Worm (Caenorhabditis elegans) whole organism, L1 larva: ENCODE data around the gene fip-1.

Experiments
- C04F5.9 ChIP-seq: sonication (generic microtip); optimal IDR thresholded peaks from 2 replicates; lab custom pipeline; 2016; ENCODE audit warnings: missing genetic modification characterization, missing compliant biosample characterization
- C16A3.4 ChIP-seq: fragments of 150-350 bp; optimal IDR thresholded peaks from 2 replicates; lab custom pipeline; 2014; ENCODE audit warnings: missing biosample characterization, missing genetic modification characterization
- F16B12.6 ChIP-seq: fragments of 150-350 bp; optimal IDR thresholded peaks from 2 replicates; lab custom pipeline; 2014; ENCODE audit warnings: missing biosample characterization, missing genetic modification characterization
- Y116A8C.19 ChIP-seq: sonication (generic microtip); optimal IDR thresholded peaks from 2 replicates; lab custom pipeline; 2016; ENCODE audit warnings: missing compliant biosample characterization, missing genetic modification characterization, borderline replicate concordance
- blmp-1 ChIP-seq: fragments of 150-350 bp; optimal IDR thresholded peaks from 2 replicates; lab custom pipeline; 2014; ENCODE audit warnings: missing biosample characterization, missing genetic modification characterization
- ceh-63 ChIP-seq: fragments of 200-800 bp; sonication (Bioruptor generic); optimal IDR thresholded peaks from 2 replicates; lab custom pipeline; 2018; ENCODE audit warnings: mild to moderate bottlenecking, missing genetic modification characterization, missing compliant biosample characterization
- ceh-88 ChIP-seq: fragments of 200-800 bp; sonication (Bioruptor generic); IDR thresholded peaks from 2 replicates; pipeline ENCODE4 v1.3.6; 2022; ENCODE audit warnings: missing genetic modification characterization, missing compliant biosample characterization
- dsc-1 ChIP-seq: sonication (generic microtip); optimal IDR thresholded peaks from 2 replicates; lab custom pipeline; 2016; ENCODE audit warnings: mild to moderate bottlenecking, missing genetic modification characterization, missing compliant biosample characterization
- efl-1 ChIP-seq, 4 experiments: fragments of 150-350 bp; optimal IDR thresholded peaks in 3 of 4; peaks in 1 of 4; 1 replicate in 1 of 4; 2 replicates in 3 of 4; lab custom pipeline; 2014; ENCODE audit warnings: missing biosample characterization in 2 of 4, missing genetic modification characterization in 2 of 4, missing genetic modification reagents in 2 of 4
- ets-5 ChIP-seq: fragments of 200-800 bp; sonication (Bioruptor generic); IDR thresholded peaks from 2 replicates; pipeline ENCODE4 v1.3.6; 2022; ENCODE audit warnings: missing genetic modification characterization, missing compliant biosample characterization
- fkh-10 ChIP-seq: sonication (generic microtip); optimal IDR thresholded peaks from 2 replicates; lab custom pipeline; 2017; ENCODE audit warnings: missing biosample characterization, missing genetic modification reagents, missing genetic modification characterization
- fkh-8 ChIP-seq: sonication (generic microtip); optimal IDR thresholded peaks from 2 replicates; lab custom pipeline; 2016; ENCODE audit warnings: mild to moderate bottlenecking, missing genetic modification characterization, missing compliant biosample characterization
- fos-1 ChIP-seq: fragments of 150-350 bp; optimal IDR thresholded peaks from 2 replicates; lab custom pipeline; 2014; ENCODE audit warnings: missing biosample characterization, missing genetic modification characterization
- hpl-2 ChIP-seq: fragments of 150-350 bp; optimal IDR thresholded peaks from 2 replicates; lab custom pipeline; 2014; ENCODE audit warnings: missing biosample characterization, missing genetic modification reagents, missing genetic modification characterization
- irx-1 ChIP-seq: sonication (generic microtip); optimal IDR thresholded peaks from 2 replicates; lab custom pipeline; 2016; ENCODE audit warnings: missing genetic modification characterization, missing compliant biosample characterization
- lin-15B ChIP-seq: fragments of 150-350 bp; sonication (generic microtip); optimal IDR thresholded peaks from 3 replicates; lab custom pipeline; 2014; ENCODE audit warnings: missing biosample characterization, missing genetic modification characterization
- lin-35 ChIP-seq, 2 experiments: fragments of 150-350 bp; optimal IDR thresholded peaks; 2 replicates each; lab custom pipeline; 2014; ENCODE audit warnings: missing biosample characterization in 2 of 2, missing genetic modification characterization in 2 of 2, missing genetic modification reagents in 2 of 2
- lin-39 ChIP-seq: fragments of 150-350 bp; optimal IDR thresholded peaks from 2 replicates; lab custom pipeline; 2014; ENCODE audit warnings: missing biosample characterization, missing genetic modification reagents, missing genetic modification characterization
- mdl-1 ChIP-seq, 2 experiments: fragments of 150-350 bp; optimal IDR thresholded peaks; 2 replicates each; lab custom pipeline; 2014 to 2017; ENCODE audit warnings: missing biosample characterization in 2 of 2, missing genetic modification characterization in 2 of 2, inconsistent platforms in 1 of 2
- nhr-12 ChIP-seq: sonication (generic microtip); optimal IDR thresholded peaks from 2 replicates; lab custom pipeline; 2017; ENCODE audit warnings: missing biosample characterization, missing genetic modification characterization
- nhr-19 ChIP-seq: fragments of 200-800 bp; sonication (Bioruptor generic); conservative IDR thresholded peaks from 2 replicates; pipeline ENCODE4 v1.3.6; 2022; ENCODE audit warnings: missing genetic modification characterization, missing compliant biosample characterization
- nhr-47 ChIP-seq: sonication (generic microtip); optimal IDR thresholded peaks from 2 replicates; lab custom pipeline; 2016; ENCODE audit warnings: mild to moderate bottlenecking, missing genetic modification characterization, moderate library complexity, missing compliant biosample characterization
- nhr-71 ChIP-seq: sonication (generic microtip); optimal IDR thresholded peaks from 2 replicates; lab custom pipeline; 2016; ENCODE audit warnings: mild to moderate bottlenecking, missing genetic modification characterization, moderate library complexity, missing compliant biosample characterization
- nhr-85 ChIP-seq: sonication (generic microtip); peaks from one replicate; lab custom pipeline; 2016; ENCODE audit warnings: missing genetic modification characterization, inconsistent platforms, missing compliant biosample characterization
- nhr-90 ChIP-seq: sonication (generic microtip); optimal IDR thresholded peaks from 2 replicates; lab custom pipeline; 2016; ENCODE audit warnings: mild to moderate bottlenecking, missing genetic modification characterization, missing compliant biosample characterization; ENCODE audit not compliant: poor library complexity
- pag-3 ChIP-seq: sonication (generic microtip); optimal IDR thresholded peaks from 2 replicates; lab custom pipeline; 2017; ENCODE audit warnings: missing genetic modification characterization, mild to moderate bottlenecking, missing compliant biosample characterization, antibody characterized with exemption, borderline replicate concordance; ENCODE audit not compliant: insufficient read depth
- rnt-1 ChIP-seq: sonication (generic microtip); optimal IDR thresholded peaks from 2 replicates; lab custom pipeline; 2016; ENCODE audit warnings: mild to moderate bottlenecking, missing genetic modification characterization, moderate library complexity, missing compliant biosample characterization
- skn-1 ChIP-seq: fragments of 150-350 bp; optimal IDR thresholded peaks from 2 replicates; lab custom pipeline; 2014; ENCODE audit warnings: missing biosample characterization, missing genetic modification characterization
- snu-23 ChIP-seq: sonication (generic microtip); optimal IDR thresholded peaks from 2 replicates; lab custom pipeline; 2016; ENCODE audit warnings: missing genetic modification characterization, missing compliant biosample characterization
- sup-37 ChIP-seq: fragments of 200-800 bp; sonication (Bioruptor generic); optimal IDR thresholded peaks from 2 replicates; lab custom pipeline; 2018; ENCODE audit warnings: mild to moderate bottlenecking, missing genetic modification characterization, missing compliant biosample characterization
- tbx-2 ChIP-seq: sonication (generic microtip); optimal IDR thresholded peaks from 2 replicates; lab custom pipeline; 2016; ENCODE audit warnings: missing genetic modification characterization, missing compliant biosample characterization
- tlp-1 ChIP-seq: fragments of 150-350 bp; optimal IDR thresholded peaks from 2 replicates; lab custom pipeline; 2014; ENCODE audit warnings: missing biosample characterization, missing genetic modification characterization
- vab-15 ChIP-seq: sonication (generic microtip); optimal IDR thresholded peaks from 2 replicates; lab custom pipeline; 2017; ENCODE audit warnings: missing genotype, mild to moderate bottlenecking, missing genetic modification characterization, missing compliant biosample characterization
- xbp-1 ChIP-seq: sonication (generic microtip); optimal IDR thresholded peaks from 2 replicates; lab custom pipeline; 2016; ENCODE audit warnings: missing genetic modification characterization, missing compliant biosample characterization
- zip-4 ChIP-seq: fragments of 200-800 bp; sonication (Bioruptor generic); optimal IDR thresholded peaks from 2 replicates; lab custom pipeline; 2018; ENCODE audit warnings: mild to moderate bottlenecking, missing genetic modification characterization, moderate library complexity, missing compliant biosample characterization
- ztf-11 ChIP-seq, 2 experiments: sonication (generic microtip); optimal IDR thresholded peaks; 2 replicates each; lab custom pipeline; 2016 to 2017; ENCODE audit warnings: missing genetic modification characterization in 2 of 2, missing biosample characterization in 1 of 2, missing compliant biosample characterization in 1 of 2
- ztf-4 ChIP-seq: fragments of 150-350 bp; optimal IDR thresholded peaks from 2 replicates; lab custom pipeline; 2014; ENCODE audit warnings: missing biosample characterization, missing genetic modification characterization

fip-1 gene

ce11 chrIII:8639188-8639795, at the start of gene fip-1:
Gene fip-1, plus strand, starts transcription at chrIII:8639745.
- peak; percentile 22 for TF ChIP-seq nhr-71
- peak in 1 of 2 experiments; percentile 29 for TF ChIP-seq lin-35 (GFP tag; optimal IDR thresholded peaks at IDR 0.05; lab: Kevin White, UChicago)
- TF ChIP-seq efl-1 (optimal IDR thresholded peaks at IDR 0.05; lab: Kevin White, UChicago): no peak
- TF ChIP-seq efl-1 (GFP tag; optimal IDR thresholded peaks at IDR 0.05 in 1 of 2; lab: Kevin White, UChicago): peak in 1 of 2 experiments; percentile 87
- TF ChIP-seq snu-23 (GFP tag; lab: Kevin White, UChicago): peak; percentile 0
- no peak for TF ChIP-seq dsc-1 (tag; lab: Kevin White, UChicago)
- TF ChIP-seq irx-1 (tag; lab: Kevin White, UChicago): no peak
- no peak for TF ChIP-seq lin-39 (tag; lab: Kevin White, UChicago)

ce11 chrIII:8590882-8591281, 48.7 kb upstream of the fip-1 start, which contains the start of gene fipr-16:
Gene fipr-16, minus strand, starts transcription at chrIII:8590982.
- no peak for TF ChIP-seq C16A3.4 (tag; lab: Kevin White, UChicago)
- no peak for TF ChIP-seq ets-5 (GFP tag; lab: Robert Waterston, UW)
- no peak for TF ChIP-seq nhr-90 (tag; lab: Kevin White, UChicago)
- TF ChIP-seq fos-1 (tag; lab: Kevin White, UChicago): no peak
- no peak for TF ChIP-seq dsc-1 (tag; lab: Kevin White, UChicago)
- no peak for TF ChIP-seq hpl-2 (GFP tag; lab: Kevin White, UChicago)
- no peak for TF ChIP-seq nhr-12 (tag; lab: Kevin White, UChicago)
- no peak for TF ChIP-seq ceh-88 (GFP tag; lab: Robert Waterston, UW)
- TF ChIP-seq nhr-85 (tag; lab: Kevin White, UChicago): no peak
- TF ChIP-seq skn-1 (tag; lab: Kevin White, UChicago): no peak
- no peak for TF ChIP-seq ceh-63 (GFP tag; lab: Kevin White, UChicago)
- no peak for TF ChIP-seq Y116A8C.19 (tag; lab: Kevin White, UChicago)
- no peak for TF ChIP-seq blmp-1 (tag; lab: Kevin White, UChicago)
- TF ChIP-seq mdl-1 (tag; optimal IDR thresholded peaks at IDR 0.05; lab: Kevin White, UChicago): no peak
- TF ChIP-seq vab-15 (tag; lab: Kevin White, UChicago): no peak

- no peak for TF ChIP-seq pag-3 (tag; lab: Kevin White, UChicago)
- no peak for TF ChIP-seq fkh-8 (tag; lab: Kevin White, UChicago)
- TF ChIP-seq efl-1 (optimal IDR thresholded peaks at IDR 0.05; lab: Kevin White, UChicago): no peak
- no peak for TF ChIP-seq efl-1 (GFP tag; optimal IDR thresholded peaks at IDR 0.05 in 1 of 2; lab: Kevin White, UChicago)
- TF ChIP-seq ztf-4 (tag; lab: Kevin White, UChicago): no peak
- TF ChIP-seq nhr-19: no peak
- TF ChIP-seq C04F5.9: no peak
- TF ChIP-seq tbx-2 (tag; lab: Kevin White, UChicago): no peak
- no peak for TF ChIP-seq fkh-10 (GFP tag; lab: Kevin White, UChicago)
- TF ChIP-seq zip-4 (GFP tag; lab: Kevin White, UChicago): no peak
- no peak for TF ChIP-seq xbp-1 (tag; lab: Kevin White, UChicago)
- TF ChIP-seq ceh-88 (GFP tag; lab: Robert Waterston, UW): no peak
- TF ChIP-seq F16B12.6 (tag; lab: Kevin White, UChicago): no peak
- no peak for TF ChIP-seq nhr-90 (tag; lab: Kevin White, UChicago)
- TF ChIP-seq rnt-1 (tag; lab: Kevin White, UChicago): no peak
- TF ChIP-seq nhr-47 (tag; lab: Kevin White, UChicago): no peak
- TF ChIP-seq ztf-11 (tag; optimal IDR thresholded peaks at IDR 0.05; lab: Kevin White, UChicago): no peak
- TF ChIP-seq tlp-1: no peak
- TF ChIP-seq sup-37: no peak
- no peak for TF ChIP-seq lin-15B
- TF ChIP-seq, all 84 proteins: peak for 0
Observed at ce11 chrIII:8593620-8594019, 45.9 kb upstream of the fip-1 start, which contains the start of gene C06E1.7. Gene C06E1.7, minus strand, starts transcription at chrIII:8593720.
